Worm (Caenorhabditis elegans) whole organism, young adult: ENCODE results near the gene F18H3.4.

ENCODE experiments used
- B0336.3 ChIP-seq: fragments of 200-800 bp; sonication (Bioruptor generic); IDR thresholded peaks from 2 replicates; pipeline ENCODE4 v1.3.6; 2022; ENCODE audit warnings: missing genetic modification characterization, missing compliant biosample characterization
- F23B12.7 ChIP-seq: sonication (generic microtip); optimal IDR thresholded peaks from 2 replicates; lab custom pipeline; 2017; ENCODE audit warnings: missing genetic modification characterization, mild to moderate bottlenecking, missing compliant biosample characterization, antibody characterized with exemption, moderate library complexity; ENCODE audit not compliant: insufficient read depth
- F33H1.4 ChIP-seq: fragments of 200-800 bp; sonication (Bioruptor generic); IDR thresholded peaks from 2 replicates; pipeline ENCODE4 v1.3.6; 2022; ENCODE audit warnings: missing genetic modification reagents, missing genetic modification characterization, missing compliant biosample characterization
- F37B4.10 ChIP-seq: fragments of 200-800 bp; sonication (Bioruptor generic); IDR thresholded peaks from 2 replicates; pipeline ENCODE4 v1.3.6; 2022; ENCODE audit warnings: missing genetic modification characterization, missing compliant biosample characterization
- F52B5.7 ChIP-seq: sonication (generic microtip); optimal IDR thresholded peaks from 2 replicates; lab custom pipeline; 2016; ENCODE audit warnings: mild to moderate bottlenecking, missing genetic modification characterization, missing compliant biosample characterization
- F55B11.4 ChIP-seq: sonication (generic microtip); optimal IDR thresholded peaks from 2 replicates; lab custom pipeline; 2016; ENCODE audit warnings: missing compliant biosample characterization, missing genetic modification characterization, borderline replicate concordance; ENCODE audit not compliant: insufficient read depth
- F57C9.4 ChIP-seq: sonication (generic microtip); optimal IDR thresholded peaks from 2 replicates; lab custom pipeline; 2017; ENCODE audit warnings: mild to moderate bottlenecking, missing genetic modification characterization, missing compliant biosample characterization
- K12H6.12 ChIP-seq: fragments of 200-800 bp; sonication (Bioruptor generic); optimal IDR thresholded peaks from 2 replicates; lab custom pipeline; 2018; ENCODE audit warnings: mild to moderate bottlenecking, missing genetic modification characterization, missing compliant biosample characterization
- T07F8.4 ChIP-seq: sonication (generic microtip); optimal IDR thresholded peaks from 2 replicates; lab custom pipeline; 2016; ENCODE audit warnings: mild to moderate bottlenecking, missing genetic modification characterization, moderate library complexity, missing compliant biosample characterization
- Y53F4B.3 ChIP-seq: fragments of 200-800 bp; sonication (Bioruptor generic); IDR thresholded peaks from 2 replicates; pipeline ENCODE4 v1.3.6; 2022; ENCODE audit warnings: missing genetic modification reagents, missing genetic modification characterization, missing compliant biosample characterization
- Y56A3A.18 ChIP-seq: fragments of 200-800 bp; sonication (Bioruptor generic); IDR thresholded peaks from 2 replicates; pipeline ENCODE4 v1.3.6; 2022; ENCODE audit warnings: missing genetic modification reagents, missing genetic modification characterization, missing compliant biosample characterization
- Y79H2A.3 ChIP-seq: fragments of 200-800 bp; sonication (Bioruptor generic); conservative IDR thresholded peaks from 2 replicates; pipeline ENCODE4 v1.3.6; 2022; ENCODE audit warnings: missing genetic modification reagents, missing genetic modification characterization, missing compliant biosample characterization
- Y95B8A.8 ChIP-seq: fragments of 200-800 bp; sonication (Bioruptor generic); IDR thresholded peaks from 2 replicates; pipeline ENCODE4 v1.3.6; 2022; ENCODE audit warnings: missing genetic modification reagents, missing genetic modification characterization, missing compliant biosample characterization
- akir-1 ChIP-seq: fragments of 200-800 bp; sonication (Bioruptor generic); optimal IDR thresholded peaks from 2 replicates; lab custom pipeline; 2018; ENCODE audit warnings: mild to moderate bottlenecking, missing genetic modification characterization, moderate library complexity, missing compliant biosample characterization
- ama-1 ChIP-seq, 3 experiments: fragments of 150-350 bp in 1 of 3; sonication (generic microtip) in 2 of 3; optimal IDR thresholded peaks; 2 replicates each; lab custom pipeline; 2014 to 2018; ENCODE audit warnings: missing biosample characterization in 2 of 3, missing genetic modification characterization in 2 of 3, missing genetic modification reagents in 2 of 3
- atf-7 ChIP-seq: sonication (generic microtip); optimal IDR thresholded peaks from 2 replicates; lab custom pipeline; 2017; ENCODE audit warnings: mild to moderate bottlenecking, missing genetic modification characterization, missing compliant biosample characterization
- athp-1 ChIP-seq: sonication (generic microtip); optimal IDR thresholded peaks from 2 replicates; lab custom pipeline; 2017; ENCODE audit warnings: mild to moderate bottlenecking, missing genetic modification characterization, missing compliant biosample characterization
- attf-6 ChIP-seq: fragments of 200-800 bp; sonication (Bioruptor generic); IDR thresholded peaks from 2 replicates; pipeline ENCODE4 v1.3.6; 2022; ENCODE audit warnings: missing genetic modification reagents, missing genetic modification characterization, missing compliant biosample characterization
- bed-2 ChIP-seq: fragments of 200-800 bp; sonication (Bioruptor generic); IDR thresholded peaks from 2 replicates; pipeline ENCODE4 v1.3.6; 2022; ENCODE audit warnings: missing genetic modification reagents, missing genetic modification characterization, missing compliant biosample characterization
- ceh-40 ChIP-seq: fragments of 200-800 bp; sonication (Bioruptor generic); IDR thresholded peaks from 2 replicates; pipeline ENCODE4 v1.3.6; 2022; ENCODE audit warnings: missing genetic modification characterization, missing compliant biosample characterization
- ceh-58 ChIP-seq: fragments of 200-800 bp; sonication (Bioruptor generic); IDR thresholded peaks from 2 replicates; pipeline ENCODE4 v1.3.6; 2022; ENCODE audit warnings: missing genetic modification characterization, missing compliant biosample characterization
- ceh-91 ChIP-seq: fragments of 200-800 bp; sonication (Bioruptor generic); IDR thresholded peaks from 2 replicates; pipeline ENCODE4 v1.3.6; 2022; ENCODE audit warnings: missing genetic modification reagents, missing genetic modification characterization, missing compliant biosample characterization
- dpff-1 ChIP-seq: sonication (generic microtip); optimal IDR thresholded peaks from 2 replicates; lab custom pipeline; 2017; ENCODE audit warnings: mild to moderate bottlenecking, missing genetic modification characterization, missing compliant biosample characterization
- dpl-1 ChIP-seq: fragments of 150-350 bp; optimal IDR thresholded peaks from 2 replicates; lab custom pipeline; 2014; ENCODE audit warnings: missing biosample characterization, missing genetic modification reagents, missing genetic modification characterization
- efl-1 ChIP-seq: fragments of 150-350 bp; optimal IDR thresholded peaks from 2 replicates; lab custom pipeline; 2014; ENCODE audit warnings: missing biosample characterization, missing genetic modification reagents, missing genetic modification characterization
- egl-18 ChIP-seq: fragments of 200-800 bp; sonication (Bioruptor generic); IDR thresholded peaks from 2 replicates; pipeline ENCODE4 v1.3.6; 2022; ENCODE audit warnings: missing genetic modification reagents, missing genetic modification characterization, missing compliant biosample characterization
- egl-44 ChIP-seq: fragments of 200-800 bp; sonication (Bioruptor generic); IDR thresholded peaks from 2 replicates; pipeline ENCODE4 v1.3.6; 2022; ENCODE audit warnings: missing genetic modification reagents, missing genetic modification characterization, missing compliant biosample characterization
- ets-4 ChIP-seq: fragments of 200-800 bp; sonication (Bioruptor generic); optimal IDR thresholded peaks from 2 replicates; lab custom pipeline; 2018; ENCODE audit warnings: mild to moderate bottlenecking, missing genetic modification characterization, missing compliant biosample characterization
- gei-17 ChIP-seq: fragments of 200-800 bp; sonication (Bioruptor generic); optimal IDR thresholded peaks from 2 replicates; lab custom pipeline; 2018; ENCODE audit warnings: mild to moderate bottlenecking, missing genetic modification characterization, missing compliant biosample characterization
- hlh-12 ChIP-seq: sonication (generic microtip); optimal IDR thresholded peaks from 2 replicates; lab custom pipeline; 2016; ENCODE audit warnings: missing genetic modification characterization, missing compliant biosample characterization
- hlh-26 ChIP-seq: fragments of 200-800 bp; sonication (Bioruptor generic); conservative IDR thresholded peaks from 2 replicates; pipeline ENCODE4 v1.3.6; 2022; ENCODE audit warnings: missing genetic modification reagents, missing genetic modification characterization, missing compliant biosample characterization
- let-526 ChIP-seq: fragments of 200-800 bp; sonication (Bioruptor generic); IDR thresholded peaks from 2 replicates; pipeline ENCODE4 v1.3.6; 2022; ENCODE audit warnings: missing genetic modification reagents, missing genetic modification characterization, missing compliant biosample characterization
- let-607 ChIP-seq, 2 experiments: fragments of 200-800 bp in 1 of 2; sonication (Bioruptor generic) in 1 of 2; sonication (generic microtip) in 1 of 2; optimal IDR thresholded peaks; 2 replicates each; lab custom pipeline; 2016 to 2018; ENCODE audit warnings: mild to moderate bottlenecking in 2 of 2, missing compliant biosample characterization in 2 of 2, missing genetic modification characterization in 2 of 2, moderate library complexity in 2 of 2, missing genotype in 1 of 2
- lin-26 ChIP-seq: fragments of 200-800 bp; sonication (Bioruptor generic); IDR thresholded peaks from 2 replicates; pipeline ENCODE4 v1.3.6; 2022; ENCODE audit warnings: missing genetic modification reagents, missing genetic modification characterization, missing compliant biosample characterization
- lin-35 ChIP-seq, 3 experiments: fragments of 150-350 bp in 2 of 3; sonication (generic microtip) in 1 of 3; optimal IDR thresholded peaks; 2 replicates each; lab custom pipeline; 2014 to 2018; ENCODE audit warnings: missing biosample characterization in 3 of 3, missing genetic modification characterization in 3 of 3, missing genetic modification reagents in 3 of 3
- lsl-1 ChIP-seq: fragments of 200-800 bp; sonication (Bioruptor generic); optimal IDR thresholded peaks from 2 replicates; lab custom pipeline; 2018; ENCODE audit warnings: mild to moderate bottlenecking, missing genetic modification characterization, moderate library complexity, missing compliant biosample characterization
- madf-3 ChIP-seq: fragments of 200-800 bp; sonication (Bioruptor generic); IDR thresholded peaks from 2 replicates; pipeline ENCODE4 v1.3.6; 2022; ENCODE audit warnings: missing genetic modification reagents, missing genetic modification characterization, missing compliant biosample characterization
- madf-6 ChIP-seq: fragments of 200-800 bp; sonication (Bioruptor generic); IDR thresholded peaks from 2 replicates; pipeline ENCODE4 v1.3.6; 2022; ENCODE audit warnings: missing genetic modification reagents, missing genetic modification characterization, missing compliant biosample characterization
- madf-8 ChIP-seq: fragments of 200-800 bp; sonication (Bioruptor generic); conservative IDR thresholded peaks from 2 replicates; pipeline ENCODE4 v1.3.6; 2022; ENCODE audit warnings: missing genetic modification reagents, missing genetic modification characterization, missing compliant biosample characterization
- mes-4 ChIP-seq: sonication (generic microtip); optimal IDR thresholded peaks from 2 replicates; lab custom pipeline; 2016; ENCODE audit warnings: missing genotype, missing genetic modification characterization, missing compliant biosample characterization
- nhr-179 ChIP-seq: sonication (generic microtip); optimal IDR thresholded peaks from 2 replicates; lab custom pipeline; 2016; ENCODE audit warnings: mild to moderate bottlenecking, missing genetic modification characterization, missing compliant biosample characterization
- pbrm-1 ChIP-seq: fragments of 200-800 bp; sonication (Bioruptor generic); IDR thresholded peaks from 2 replicates; pipeline ENCODE4 v1.3.6; 2022; ENCODE audit warnings: missing genetic modification reagents, missing genetic modification characterization, missing compliant biosample characterization
- sdz-38 ChIP-seq: sonication (generic microtip); optimal IDR thresholded peaks from 2 replicates; lab custom pipeline; 2016; ENCODE audit warnings: missing genotype, missing genetic modification characterization, missing compliant biosample characterization
- sea-2 ChIP-seq: fragments of 200-800 bp; sonication (Bioruptor generic); IDR thresholded peaks from 2 replicates; pipeline ENCODE4 v1.3.6; 2022; ENCODE audit warnings: missing genetic modification characterization, missing compliant biosample characterization
- tbx-9 ChIP-seq: sonication (generic microtip); optimal IDR thresholded peaks from 2 replicates; lab custom pipeline; 2016; ENCODE audit warnings: borderline replicate concordance, missing genetic modification characterization, inconsistent platforms, missing compliant biosample characterization
- zim-3 ChIP-seq: sonication (generic microtip); optimal IDR thresholded peaks from 2 replicates; lab custom pipeline; 2017; ENCODE audit warnings: mild to moderate bottlenecking, missing genetic modification characterization, moderate library complexity, missing compliant biosample characterization
- ztf-22 ChIP-seq: fragments of 200-800 bp; sonication (Bioruptor generic); optimal IDR thresholded peaks from 2 replicates; lab custom pipeline; 2018; ENCODE audit warnings: mild to moderate bottlenecking, missing genetic modification characterization, moderate library complexity, missing compliant biosample characterization
- ztf-28 ChIP-seq: fragments of 200-800 bp; sonication (Bioruptor generic); IDR thresholded peaks from 2 replicates; pipeline ENCODE4 v1.3.6; 2022; ENCODE audit warnings: missing genetic modification reagents, missing genetic modification characterization, missing compliant biosample characterization
- ztf-3 ChIP-seq: fragments of 200-800 bp; sonication (Bioruptor generic); optimal IDR thresholded peaks from 2 replicates; lab custom pipeline; 2018; ENCODE audit warnings: mild to moderate bottlenecking, missing genetic modification characterization, missing compliant biosample characterization

The F18H3.4 gene

DNA sequence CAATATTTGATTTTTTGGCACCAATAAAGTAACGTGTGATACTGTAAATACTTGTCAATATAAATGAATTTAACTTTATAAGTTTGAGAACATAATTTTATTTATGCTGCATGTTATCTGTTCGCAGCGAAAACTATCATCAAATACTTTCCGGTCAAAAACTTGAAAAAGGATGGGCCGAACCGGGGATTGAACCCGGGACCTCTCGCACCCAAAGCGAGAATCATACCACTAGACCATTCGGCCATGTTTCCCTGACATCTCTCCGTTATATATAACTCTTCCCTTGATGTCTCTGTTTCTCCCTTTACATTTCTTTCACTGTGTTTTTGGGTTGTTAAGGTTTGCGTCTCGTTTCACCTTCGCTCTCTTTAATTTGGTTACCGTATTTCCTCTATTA lies 17.1 kb upstream of the F18H3.4 start (continued):
- TF ChIP-seq K12H6.12 (tag; lab: Kevin White, UChicago) (peak; percentile 27), Y56A3A.18 (GFP tag; lab: Robert Waterston, UW) (peak; percentile 95), T07F8.4 (tag; lab: Kevin White, UChicago) (peak; percentile 40), F33H1.4 (GFP tag; lab: Robert Waterston, UW) (no peak), nhr-179 (tag; lab: Kevin White, UChicago) (no peak), akir-1 (GFP tag; lab: Kevin White, UChicago) (no peak), lsl-1 (GFP tag; lab: Kevin White, UChicago) (no peak), pbrm-1 (GFP tag; lab: Robert Waterston, UW) (peak; percentile 88), ceh-40 (GFP tag; lab: Robert Waterston, UW) (peak; percentile 65; the same call in 1 of the 2 replicates), ets-4 (GFP tag; lab: Kevin White, UChicago) (no peak), bed-2 (GFP tag; lab: Robert Waterston, UW) (no peak), dpff-1 (tag; lab: Kevin White, UChicago) (no peak), ztf-3 (GFP tag; lab: Kevin White, UChicago) (no peak), F55B11.4 (no peak), egl-44 (GFP tag; lab: Robert Waterston, UW) (peak; percentile 78; the same call in 1 of the 2 replicates), Y95B8A.8 (GFP tag; lab: Robert Waterston, UW) (peak; percentile 65; the same call in 1 of the 2 replicates), athp-1 (tag; lab: Kevin White, UChicago) (peak; percentile 53), madf-8 (GFP tag; lab: Robert Waterston, UW) (no peak), egl-18 (GFP tag; lab: Robert Waterston, UW) (no peak), ceh-58 (GFP tag; lab: Robert Waterston, UW) (no peak), F57C9.4 (tag; lab: Kevin White, UChicago) (no peak), hlh-26 (GFP tag; lab: Robert Waterston, UW) (no peak), hlh-12 (tag; lab: Kevin White, UChicago) (peak; percentile 54), let-607 (tag; optimal IDR thresholded peaks at IDR 0.05; lab: Kevin White, UChicago) (peak in 1 of 2 experiments; percentile 30), zim-3 (peak; percentile 34), dpl-1 (GFP tag; lab: Kevin White, UChicago) (no peak), lin-26 (GFP tag; lab: Robert Waterston, UW) (peak; percentile 90), ztf-28 (GFP tag; lab: Robert Waterston, UW) (0 out of 2 replicates have a peak, but pooled peaks have one; percentile 48), Y79H2A.3 (GFP tag; lab: Robert Waterston, UW) (no peak), Y53F4B.3 (GFP tag; lab: Robert Waterston, UW) (peak; percentile 65; the same call in 1 of the 2 replicates), F23B12.7 (peak; percentile 8), ama-1 (optimal IDR thresholded peaks at IDR 0.05; lab: Kevin White, UChicago) (no peak), ama-1 (GFP tag; optimal IDR thresholded peaks at IDR 0.05; lab: Kevin White, UChicago) (peak; percentile 53 to 59), madf-3 (no peak), let-526 (no peak), madf-6 (GFP tag; lab: Robert Waterston, UW) (no peak), efl-1 (GFP tag; lab: Kevin White, UChicago) (no peak), ceh-91 (GFP tag; lab: Robert Waterston, UW) (no peak), B0336.3 (GFP tag; lab: Robert Waterston, UW) (peak; percentile 16; the same call in 1 of the 2 replicates), mes-4 (tag; lab: Kevin White, UChicago) (no peak), sdz-38 (tag; lab: Kevin White, UChicago) (no peak), tbx-9 (tag; lab: Kevin White, UChicago) (no peak), lin-35 (GFP tag; optimal IDR thresholded peaks at IDR 0.05; lab: Kevin White, UChicago) (peak in 1 of 3 experiments; percentile 71), ztf-22 (no peak), gei-17 (GFP tag; lab: Kevin White, UChicago) (peak; percentile 59), atf-7 (peak; percentile 52), F37B4.10 (no peak), F52B5.7 (tag; lab: Kevin White, UChicago) (peak; percentile 9), sea-2 (GFP tag; lab: Robert Waterston, UW) (no peak), attf-6 (no peak)
